In the genomic region with DNA sequence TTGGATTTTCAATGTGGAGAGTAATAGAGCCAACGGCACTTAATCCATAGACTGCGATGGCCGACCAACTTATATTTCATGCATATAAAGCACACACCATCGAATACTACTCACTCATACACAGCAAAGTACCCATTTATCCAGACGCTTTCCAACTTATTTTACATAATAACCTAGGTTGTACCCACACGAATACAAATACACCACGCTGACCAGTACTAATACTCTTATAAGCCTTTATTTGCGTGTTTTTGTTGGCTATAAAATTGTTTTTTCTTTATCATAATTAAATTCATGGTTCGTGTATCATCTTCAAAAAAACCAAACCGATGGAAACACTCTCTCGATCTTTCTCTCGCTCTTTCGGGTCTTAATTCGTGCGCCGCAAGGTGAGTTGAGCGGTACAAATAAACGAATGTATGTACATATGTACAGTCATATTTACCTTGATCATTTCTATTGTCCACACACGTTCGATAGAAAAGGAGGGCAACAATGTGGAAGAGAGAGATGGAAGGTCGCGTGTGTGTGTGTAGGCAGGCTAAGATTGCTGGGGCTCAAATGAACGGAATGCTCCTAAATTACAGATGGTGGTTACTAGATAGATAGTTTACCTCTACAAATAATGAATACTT, we compare ENCODE assay signal across 1 fruit fly cellular context.
TF ChIP-seq lines count a peak whose summit lies in the region.

No protein-coding gene starts in this region.

TF ChIP-seq in whole organism, embryonic, 481 proteins besides CTCF, POLR2A, EP300 and RAD21 (continued from another document and continues in another):
- TF ChIP-seq lov (optimal IDR thresholded peaks at IDR 0.05; lab: Kevin White, UChicago) (no peak), lov (GFP tag; IDR thresholded peaks at IDR 0.05; lab: Robert Waterston, UW) (0 out of 3 replicates have a peak, but pooled peaks have one; percentile 67), CG10209 (GFP tag; optimal IDR thresholded peaks at IDR 0.05; lab: Kevin White, UChicago) (peak; percentile 40), az2 (GFP tag; optimal IDR thresholded peaks at IDR 0.05; lab: Kevin White, UChicago) (no peak), HLHmδ (GFP tag; optimal IDR thresholded peaks at IDR 0.05; lab: Kevin White, UChicago) (peak; percentile 78), bsh (GFP tag; optimal IDR thresholded peaks at IDR 0.05; lab: Kevin White, UChicago) (peak in 1 of 2 experiments; percentile 48), CG14050 (GFP tag; IDR thresholded peaks at IDR 0.05; lab: Robert Waterston, UW) (no peak), ewg (GFP tag; optimal IDR thresholded peaks at IDR 0.05; lab: Kevin White, UChicago) (no peak), NfI (GFP tag; optimal IDR thresholded peaks at IDR 0.05; lab: Kevin White, UChicago) (no peak), oc (tag; optimal IDR thresholded peaks at IDR 0.05; lab: Kevin White, UChicago) (peak; percentile 86), CG2678 (tag; optimal IDR thresholded peaks at IDR 0.05; lab: Kevin White, UChicago) (peak; percentile 5), CG18619 (GFP tag; optimal IDR thresholded peaks at IDR 0.05; lab: Kevin White, UChicago) (peak; percentile 11), hbn (GFP tag; IDR thresholded peaks at IDR 0.05; lab: Robert Waterston, UW; ENCODE audit: partially characterized antibody) (no peak), tio (GFP tag; optimal IDR thresholded peaks at IDR 0.05; lab: Kevin White, UChicago) (peak; percentile 32), CG6254 (GFP tag; optimal IDR thresholded peaks at IDR 0.05; lab: Kevin White, UChicago) (no peak), NK7.1 (GFP tag; optimal IDR thresholded peaks at IDR 0.05; lab: Kevin White, UChicago) (no peak), insv (GFP tag; optimal IDR thresholded peaks at IDR 0.05; lab: Kevin White, UChicago) (peak in 1 of 2 experiments; percentile 3), Blimp-1 (GFP tag; optimal IDR thresholded peaks at IDR 0.05; lab: Kevin White, UChicago) (peak; percentile 14), Scr (GFP tag; IDR thresholded peaks at IDR 0.05; lab: Robert Waterston, UW; ENCODE audit: partially characterized antibody) (no peak), CG16779 (GFP tag; IDR thresholded peaks at IDR 0.05; lab: Robert Waterston, UW) (no peak), sens (GFP tag; lab: Kevin White, UChicago) (peak; percentile 93), CG2712 (tag; optimal IDR thresholded peaks at IDR 0.05; lab: Kevin White, UChicago) (no peak), ken (GFP tag; IDR thresholded peaks at IDR 0.05; lab: Robert Waterston, UW) (no peak), HLH4C (GFP tag; IDR thresholded peaks at IDR 0.05; lab: Robert Waterston, UW; ENCODE audit: partially characterized antibody) (no peak), ems (GFP tag; optimal IDR thresholded peaks at IDR 0.05; lab: Kevin White, UChicago) (no peak), pb (GFP tag; optimal IDR thresholded peaks at IDR 0.05; lab: Kevin White, UChicago) (no peak), CG33557 (GFP tag; optimal IDR thresholded peaks at IDR 0.05; lab: Kevin White, UChicago) (peak; percentile 77), salm (tag; optimal IDR thresholded peaks at IDR 0.05; lab: Kevin White, UChicago) (no peak), Doc2 (GFP tag; IDR thresholded peaks at IDR 0.05; lab: Robert Waterston, UW) (no peak), fd3F (GFP tag; optimal IDR thresholded peaks at IDR 0.05; lab: Kevin White, UChicago) (no peak), Ptx1 (GFP tag; IDR thresholded peaks at IDR 0.05; lab: Robert Waterston, UW) (no peak), Fer3 (tag; optimal IDR thresholded peaks at IDR 0.05; lab: Kevin White, UChicago) (no peak), CG9437 (GFP tag; optimal IDR thresholded peaks at IDR 0.05; lab: Kevin White, UChicago) (no peak), jing (GFP tag; optimal IDR thresholded peaks at IDR 0.05; lab: Kevin White, UChicago) (peak; percentile 1), CG12219 (GFP tag; optimal IDR thresholded peaks at IDR 0.05; lab: Kevin White, UChicago) (no peak), Asciz (GFP tag; optimal IDR thresholded peaks at IDR 0.05; lab: Kevin White, UChicago) (peak; percentile 20), Camta (GFP tag; optimal IDR thresholded peaks at IDR 0.05; lab: Kevin White, UChicago) (peak; percentile 45), CG4360 (GFP tag; IDR thresholded peaks at IDR 0.05; lab: Robert Waterston, UW) (peak; percentile 23; the same call in 1 of the 2 replicates), CG3163 (GFP tag; optimal IDR thresholded peaks at IDR 0.05; lab: Kevin White, UChicago) (no peak), CG7987 (GFP tag; optimal IDR thresholded peaks at IDR 0.05; lab: Kevin White, UChicago) (peak; percentile 45), Sox102F (GFP tag; optimal IDR thresholded peaks at IDR 0.05; lab: Kevin White, UChicago) (peak; percentile 46), CG4707 (GFP tag; optimal IDR thresholded peaks at IDR 0.05; lab: Kevin White, UChicago) (peak; percentile 56), org-1 (GFP tag; optimal IDR thresholded peaks at IDR 0.05; lab: Kevin White, UChicago) (no peak), CG11093 (GFP tag; IDR thresholded peaks at IDR 0.05; lab: Robert Waterston, UW) (no peak), pzg (GFP tag; optimal IDR thresholded peaks at IDR 0.05; lab: Kevin White, UChicago) (no peak), sqz (GFP tag; optimal IDR thresholded peaks at IDR 0.05; lab: Kevin White, UChicago) (peak; percentile 83), CG4404 (GFP tag; IDR thresholded peaks at IDR 0.05; lab: Robert Waterston, UW) (no peak), CG32772 (GFP tag; IDR thresholded peaks at IDR 0.05; lab: Robert Waterston, UW) (no peak), CG14667 (GFP tag; IDR thresholded peaks at IDR 0.05; lab: Robert Waterston, UW) (no peak), z (GFP tag; IDR thresholded peaks at IDR 0.05; lab: Robert Waterston, UW) (peak; percentile 74; the same call in 1 of the 3 replicates), CG14860 (GFP tag; IDR thresholded peaks at IDR 0.05; lab: Robert Waterston, UW; ENCODE audit: partially characterized antibody) (no peak), dati (GFP tag; IDR thresholded peaks at IDR 0.05; lab: Robert Waterston, UW) (no peak), CG10543 (GFP tag; optimal IDR thresholded peaks at IDR 0.05; lab: Kevin White, UChicago) (peak; percentile 18), CG10321 (GFP tag; IDR thresholded peaks at IDR 0.05; lab: Robert Waterston, UW) (peak; percentile 60; the same call in 1 of the 2 replicates), CG1603 (tag; optimal IDR thresholded peaks at IDR 0.05; lab: Kevin White, UChicago) (peak; percentile 62), Neu2 (GFP tag; optimal IDR thresholded peaks at IDR 0.05; lab: Kevin White, UChicago; ENCODE audit: borderline replicate concordance) (no peak), CG9727 (GFP tag; optimal IDR thresholded peaks at IDR 0.05; lab: Kevin White, UChicago) (peak; percentile 58), pnt (GFP tag; optimal IDR thresholded peaks at IDR 0.05; lab: Kevin White, UChicago) (no peak), ara (GFP tag; IDR thresholded peaks at IDR 0.05; lab: Robert Waterston, UW) (peak; percentile 77), Dip3 (GFP tag; optimal IDR thresholded peaks at IDR 0.05; lab: Kevin White, UChicago) (no peak), kni (GFP tag; optimal IDR thresholded peaks at IDR 0.05; lab: Kevin White, UChicago) (peak; percentile 52), bowl (GFP tag; IDR thresholded peaks at IDR 0.05; lab: Robert Waterston, UW) (no peak), tgo (GFP tag; IDR thresholded peaks at IDR 0.05; lab: Robert Waterston, UW) (0 out of 3 replicates have a peak, but pooled peaks have one; percentile 13), ci (GFP tag; IDR thresholded peaks at IDR 0.05; lab: Robert Waterston, UW) (peak; percentile 60; the same call in 2 of the 3 replicates), Nf-YC (tag; optimal IDR thresholded peaks at IDR 0.05; lab: Kevin White, UChicago) (peak; percentile 71), CG17612 (GFP tag; IDR thresholded peaks at IDR 0.05; lab: Robert Waterston, UW) (no peak), CG14014 (GFP tag; IDR thresholded peaks at IDR 0.05; lab: Robert Waterston, UW) (no peak), Side (GFP tag; optimal IDR thresholded peaks at IDR 0.05; lab: Kevin White, UChicago) (peak; percentile 35), zen2 (GFP tag; IDR thresholded peaks at IDR 0.05; lab: Robert Waterston, UW; ENCODE audit: partially characterized antibody) (no peak), CG14710 (tag; optimal IDR thresholded peaks at IDR 0.05; lab: Kevin White, UChicago) (peak; percentile 38), abd-A (tag; optimal IDR thresholded peaks at IDR 0.05; lab: Kevin White, UChicago) (peak; percentile 74), CG7745 (tag; optimal IDR thresholded peaks at IDR 0.05; lab: Kevin White, UChicago) (peak; percentile 65), Trl (optimal IDR thresholded peaks at IDR 0.05; lab: Kevin White, UChicago) (peak; percentile 35 to 45), Trl (GFP tag; optimal IDR thresholded peaks at IDR 0.05; lab: Kevin White, UChicago) (peak; percentile 21), trh (GFP tag; optimal IDR thresholded peaks at IDR 0.05; lab: Kevin White, UChicago) (peak; percentile 3), B-H2 (GFP tag; optimal IDR thresholded peaks at IDR 0.05; lab: Kevin White, UChicago) (no peak), hb (GFP tag; IDR thresholded peaks at IDR 0.05; lab: Robert Waterston, UW; ENCODE audit: partially characterized antibody) (no peak), Atf-2 (GFP tag; optimal IDR thresholded peaks at IDR 0.05; lab: Kevin White, UChicago) (peak; percentile 34), Drgx (GFP tag; IDR thresholded peaks at IDR 0.05; lab: Robert Waterston, UW) (no peak), CG17568 (GFP tag; optimal IDR thresholded peaks at IDR 0.05; lab: Kevin White, UChicago) (peak; percentile 37), stc (GFP tag; IDR thresholded peaks at IDR 0.05; lab: Robert Waterston, UW) (no peak), Atf3 (GFP tag; optimal IDR thresholded peaks at IDR 0.05; lab: Kevin White, UChicago) (no peak), Bdp1 (GFP tag; optimal IDR thresholded peaks at IDR 0.05; lab: Kevin White, UChicago) (no peak), CG10654 (GFP tag; optimal IDR thresholded peaks at IDR 0.05; lab: Kevin White, UChicago) (peak; percentile 2), exex (tag; optimal IDR thresholded peaks at IDR 0.05; lab: Kevin White, UChicago) (no peak), Dbx (GFP tag; IDR thresholded peaks at IDR 0.05; lab: Robert Waterston, UW) (no peak), nau (GFP tag; optimal IDR thresholded peaks at IDR 0.05; lab: Kevin White, UChicago) (no peak), CG12769 (tag; optimal IDR thresholded peaks at IDR 0.05; lab: Kevin White, UChicago) (peak; percentile 34), CG2202 (tag; optimal IDR thresholded peaks at IDR 0.05; lab: Kevin White, UChicago) (peak; percentile 38), CG3407 (GFP tag; optimal IDR thresholded peaks at IDR 0.05; lab: Kevin White, UChicago) (peak; percentile 54), CG12391 (tag; optimal IDR thresholded peaks at IDR 0.05; lab: Kevin White, UChicago) (no peak), shn (GFP tag; optimal IDR thresholded peaks at IDR 0.05; lab: Kevin White, UChicago) (no peak), CG33213 (GFP tag; optimal IDR thresholded peaks at IDR 0.05; lab: Kevin White, UChicago) (peak; percentile 40), bab2 (GFP tag; optimal IDR thresholded peaks at IDR 0.05; lab: Kevin White, UChicago) (peak; percentile 29), Spps (tag; optimal IDR thresholded peaks at IDR 0.05; lab: Kevin White, UChicago) (peak; percentile 15), CG1529 (GFP tag; optimal IDR thresholded peaks at IDR 0.05; lab: Kevin White, UChicago) (peak; percentile 8), CG13624 (GFP tag; optimal IDR thresholded peaks at IDR 0.05; lab: Kevin White, UChicago) (peak; percentile 1), Xrp1 (GFP tag; IDR thresholded peaks at IDR 0.05; lab: Robert Waterston, UW) (peak; percentile 68), CG7357 (GFP tag; IDR thresholded peaks at IDR 0.05; lab: Robert Waterston, UW) (no peak), CG6272 (GFP tag; IDR thresholded peaks at IDR 0.05; lab: Robert Waterston, UW) (no peak), TFAM (GFP tag; optimal IDR thresholded peaks at IDR 0.05; lab: Kevin White, UChicago) (peak; percentile 9), CG8944 (GFP tag; optimal IDR thresholded peaks at IDR 0.05; lab: Kevin White, UChicago) (peak; percentile 19), dm (GFP tag; optimal IDR thresholded peaks at IDR 0.05; lab: Kevin White, UChicago) (no peak), scrt (GFP tag; optimal IDR thresholded peaks at IDR 0.05; lab: Kevin White, UChicago) (no peak), ftz-f1 (GFP tag; optimal IDR thresholded peaks at IDR 0.05; lab: Kevin White, UChicago) (no peak), CG7928 (GFP tag; optimal IDR thresholded peaks at IDR 0.05; lab: Kevin White, UChicago) (no peak), sr (GFP tag; IDR thresholded peaks at IDR 0.05; lab: Robert Waterston, UW) (peak; percentile 63), caup (GFP tag; optimal IDR thresholded peaks at IDR 0.05; lab: Kevin White, UChicago; ENCODE audit: severe bottlenecking) (peak; percentile 14), prd (optimal IDR thresholded peaks at IDR 0.05; lab: Kevin White, UChicago) (no peak), prd (GFP tag; IDR thresholded peaks at IDR 0.05; lab: Robert Waterston, UW) (0 out of 3 replicates have a peak, but pooled peaks have one; percentile 25), Six4 (GFP tag; optimal IDR thresholded peaks at IDR 0.05; lab: Kevin White, UChicago) (peak; percentile 24), lab (GFP tag; optimal IDR thresholded peaks at IDR 0.05; lab: Kevin White, UChicago) (no peak), lola (GFP tag; optimal IDR thresholded peaks at IDR 0.05; lab: Kevin White, UChicago) (peak in 1 of 3 experiments; percentile 47), Nf-YB (GFP tag; optimal IDR thresholded peaks at IDR 0.05; lab: Kevin White, UChicago) (peak; percentile 77), ATbp (GFP tag; optimal IDR thresholded peaks at IDR 0.05; lab: Kevin White, UChicago) (peak; percentile 49), fu2 (GFP tag; optimal IDR thresholded peaks at IDR 0.05; lab: Kevin White, UChicago) (no peak), CG4617 (GFP tag; optimal IDR thresholded peaks at IDR 0.05; lab: Kevin White, UChicago; ENCODE audit: borderline replicate concordance) (no peak), D (optimal IDR thresholded peaks at IDR 0.05; lab: Kevin White, UChicago) (no peak), D (GFP tag; optimal IDR thresholded peaks at IDR 0.05; lab: Kevin White, UChicago) (peak; percentile 46), onecut (GFP tag; IDR thresholded peaks at IDR 0.05; lab: Robert Waterston, UW) (peak; percentile 51), Deaf1 (tag; optimal IDR thresholded peaks at IDR 0.05; lab: Kevin White, UChicago) (peak; percentile 44), CG4328 (GFP tag; optimal IDR thresholded peaks at IDR 0.05; lab: Kevin White, UChicago) (peak; percentile 8), CG6813 (GFP tag; optimal IDR thresholded peaks at IDR 0.05; lab: Kevin White, UChicago) (peak; percentile 46), Ravus (GFP tag; IDR thresholded peaks at IDR 0.05; lab: Robert Waterston, UW) (no peak), otp (GFP tag; IDR thresholded peaks at IDR 0.05; lab: Robert Waterston, UW) (peak; percentile 69; the same call in 2 of the 3 replicates)
